Worm (Caenorhabditis elegans): Measurements from ENCODE around the gene pept-2.
"Not testable (repeated sequence)": the region's sequence is repeated elsewhere in the genome, so short reads cannot be mapped to it uniquely, and the experiment has no call there.

Gene pept-2

DNA sequence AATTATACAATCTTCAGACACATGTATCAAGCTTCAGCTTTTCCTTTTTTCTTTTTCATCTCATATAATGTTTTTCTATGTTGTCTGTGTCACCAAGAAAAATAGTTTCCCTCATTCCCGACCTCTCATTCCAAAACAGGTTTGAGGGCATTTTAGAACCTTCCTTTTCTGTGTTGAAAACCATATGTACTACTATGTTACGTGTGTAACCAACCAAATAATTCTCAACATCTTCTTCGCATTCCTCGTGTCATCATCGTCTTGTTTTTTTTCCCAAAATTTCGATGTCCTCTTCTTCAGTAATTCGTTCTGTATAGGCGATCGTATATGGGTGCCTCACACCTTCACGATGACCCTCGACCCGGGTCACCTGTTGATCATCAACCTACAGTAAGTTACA, at the start of gene pept-2:
Gene pept-2 (plus strand): TSS at position 301 of the 400 bp plus-strand sequence.
- TF ChIP-seq tab-1 (GFP tag; IDR thresholded peaks at IDR 0.05) (no peak), med-1 (GFP tag; optimal IDR thresholded peaks at IDR 0.05; ENCODE audit: insufficient read depth) (no peak), ztf-29 (GFP tag; IDR thresholded peaks at IDR 0.05) (no peak), cog-1 (tag; optimal IDR thresholded peaks at IDR 0.05) (no peak)

- no peak for TF ChIP-seq cog-1 (tag; optimal IDR thresholded peaks at IDR 0.05)
- TF ChIP-seq tab-1 (GFP tag; IDR thresholded peaks at IDR 0.05), result no peak
- TF ChIP-seq ztf-23 (GFP tag; IDR thresholded peaks at IDR 0.05), result no peak
- no peak for TF ChIP-seq ref-1 (GFP tag; conservative IDR thresholded peaks at IDR 0.05)
- no peak for TF ChIP-seq flt-1 (GFP tag; IDR thresholded peaks at IDR 0.05)
- no peak for TF ChIP-seq klf-2 (GFP tag; conservative IDR thresholded peaks at IDR 0.05)
- no peak for TF ChIP-seq med-1 (GFP tag; optimal IDR thresholded peaks at IDR 0.05; ENCODE audit: insufficient read depth)
- TF ChIP-seq ztf-29 (GFP tag; IDR thresholded peaks at IDR 0.05), result no peak
- TF ChIP-seq T22C8.4 (GFP tag; IDR thresholded peaks at IDR 0.05), result no peak
Measured at ce11 chrIV:10744475-10744874, 46.0 kb upstream of the pept-2 start, which contains the start of gene T25B9.3. Gene T25B9.3, plus strand, starts transcription at chrIV:10744775.

- TF ChIP-seq med-1 (GFP tag; optimal IDR thresholded peaks at IDR 0.05; ENCODE audit: insufficient read depth), result no peak
- TF ChIP-seq ref-1 (GFP tag; conservative IDR thresholded peaks at IDR 0.05), result no peak
- no peak for TF ChIP-seq flt-1 (GFP tag; IDR thresholded peaks at IDR 0.05)
- no peak for TF ChIP-seq tab-1 (GFP tag; IDR thresholded peaks at IDR 0.05)
- no peak for TF ChIP-seq klf-2 (GFP tag; conservative IDR thresholded peaks at IDR 0.05)
- no peak for TF ChIP-seq ztf-23 (GFP tag; IDR thresholded peaks at IDR 0.05)
- TF ChIP-seq T22C8.4 (GFP tag; IDR thresholded peaks at IDR 0.05), result no peak
- TF ChIP-seq ztf-29 (GFP tag; IDR thresholded peaks at IDR 0.05), result no peak
- no peak for TF ChIP-seq cog-1 (tag; optimal IDR thresholded peaks at IDR 0.05)
Measured at ce11 chrIV:10745332-10745731, 45.1 kb upstream of the pept-2 start.

DNA sequence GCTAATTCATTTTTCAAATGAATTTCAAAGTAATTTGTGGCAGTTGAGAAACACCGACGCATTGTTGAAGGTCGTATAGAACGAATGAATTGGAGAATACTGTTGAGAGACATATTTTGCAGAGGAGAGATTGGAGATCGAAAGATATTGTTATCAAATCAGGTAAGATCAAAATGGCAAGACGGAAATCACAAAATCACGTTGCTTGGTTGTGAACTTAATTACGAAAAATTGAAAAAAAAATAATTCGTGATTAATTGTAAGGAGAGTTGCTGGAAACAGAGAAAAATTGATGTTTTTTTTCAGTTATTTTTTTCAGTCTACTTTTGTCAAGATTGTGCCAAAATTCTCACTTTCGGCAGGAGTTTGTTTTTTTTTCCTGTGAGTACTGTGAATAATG, 40.4 kb upstream of the pept-2 start, which contains the start of gene T25B9.1:
Gene T25B9.1 (minus strand): TSS at position 101 of the 400 bp plus-strand sequence.
- TF ChIP-seq T22C8.4 (GFP tag; IDR thresholded peaks at IDR 0.05) (no peak), klf-2 (GFP tag; conservative IDR thresholded peaks at IDR 0.05) (no peak), ztf-29 (GFP tag; IDR thresholded peaks at IDR 0.05) (no peak), ztf-23 (GFP tag; IDR thresholded peaks at IDR 0.05) (no peak), cog-1 (tag; optimal IDR thresholded peaks at IDR 0.05) (no peak), med-1 (GFP tag; optimal IDR thresholded peaks at IDR 0.05; ENCODE audit: insufficient read depth) (no peak), ref-1 (GFP tag; conservative IDR thresholded peaks at IDR 0.05) (no peak), flt-1 (GFP tag; IDR thresholded peaks at IDR 0.05) (no peak), tab-1 (GFP tag; IDR thresholded peaks at IDR 0.05) (no peak)

DNA sequence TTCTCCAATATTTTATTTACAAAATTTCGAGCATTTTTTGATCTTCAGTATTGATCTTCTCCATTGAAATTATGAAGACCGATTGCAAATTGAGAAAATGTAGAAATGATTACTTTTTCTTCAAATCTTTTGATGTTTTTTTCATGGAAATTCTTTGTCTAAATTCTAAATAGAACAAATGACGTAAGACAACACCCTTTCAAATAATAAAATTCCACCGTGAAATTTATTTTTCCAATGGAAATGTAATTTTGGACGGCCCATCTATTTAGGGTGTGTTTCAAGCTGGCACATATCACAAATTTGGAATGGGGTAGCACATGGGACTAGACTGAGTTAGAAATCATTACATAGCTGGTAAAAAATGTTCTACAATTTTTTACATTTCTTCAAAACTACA, 38.7 kb upstream of the pept-2 start, which contains the start of gene T25B9.2:
Gene T25B9.2 (minus strand): TSS at position 101 of the 400 bp plus-strand sequence.
- not testable (repeated sequence) for TF ChIP-seq ref-1 (GFP tag; conservative IDR thresholded peaks at IDR 0.05); flt-1 (GFP tag; IDR thresholded peaks at IDR 0.05); klf-2 (GFP tag; conservative IDR thresholded peaks at IDR 0.05)

DNA sequence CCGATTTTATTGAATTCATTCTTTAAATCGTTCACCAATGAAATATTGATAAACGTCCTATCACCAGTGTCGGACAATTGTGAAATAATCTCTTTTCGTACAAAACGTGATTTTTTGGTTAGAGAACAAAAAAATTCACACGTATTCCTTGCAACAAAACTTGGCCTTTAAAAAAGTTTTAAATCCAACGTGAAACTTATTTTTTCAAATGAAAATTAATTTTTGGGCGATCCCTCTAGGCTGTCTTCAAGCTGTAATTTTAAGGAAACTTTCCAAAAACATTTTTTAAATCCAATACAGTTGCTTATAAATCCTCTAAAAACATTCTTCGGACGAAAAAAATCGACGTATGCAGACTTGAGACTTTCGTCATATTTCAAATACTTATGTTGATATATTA, 35.8 kb upstream of the pept-2 start, which contains the start of gene T25B9.5:
Gene T25B9.5 (minus strand): TSS at position 101 of the 400 bp plus-strand sequence.
- TF ChIP-seq tab-1 (GFP tag; IDR thresholded peaks at IDR 0.05) (no peak), cog-1 (tag; optimal IDR thresholded peaks at IDR 0.05) (no peak), ref-1 (GFP tag; conservative IDR thresholded peaks at IDR 0.05) (no peak), T22C8.4 (GFP tag; IDR thresholded peaks at IDR 0.05) (no peak), klf-2 (GFP tag; conservative IDR thresholded peaks at IDR 0.05) (no peak), ztf-29 (GFP tag; IDR thresholded peaks at IDR 0.05) (no peak), flt-1 (GFP tag; IDR thresholded peaks at IDR 0.05) (no peak), med-1 (GFP tag; optimal IDR thresholded peaks at IDR 0.05; ENCODE audit: insufficient read depth) (no peak), ztf-23 (GFP tag; IDR thresholded peaks at IDR 0.05) (no peak)

DNA sequence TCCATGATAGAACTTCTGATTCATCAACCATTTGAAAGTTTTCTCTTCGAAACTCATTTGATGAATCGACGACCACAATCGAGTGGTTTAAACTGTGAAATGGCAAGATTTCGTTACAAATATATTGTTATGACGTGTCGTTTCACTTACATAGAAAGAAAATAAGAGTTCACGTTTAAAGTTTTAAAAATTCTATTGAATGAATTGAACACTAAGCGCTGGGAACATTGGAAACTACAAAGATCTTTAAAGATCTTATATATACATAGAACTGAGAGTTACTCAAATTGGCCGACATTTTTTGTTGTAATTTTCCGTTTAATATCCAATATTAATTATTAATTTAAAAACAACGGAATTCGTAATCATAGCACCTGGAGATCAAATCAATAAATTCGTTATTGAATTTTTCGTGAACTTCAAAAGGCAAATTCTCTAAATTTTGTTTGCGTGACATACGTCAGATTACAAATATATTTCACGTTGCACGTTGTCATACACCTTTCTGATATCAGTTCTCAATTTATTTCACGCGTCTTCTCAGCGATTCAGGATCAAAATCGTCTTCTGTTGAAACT, 32.7 kb upstream of the pept-2 start, which contains the start of the genes T25B9.4 and T25B9.6:
Gene T25B9.4 (minus strand): TSS at position 101 of the 578 bp plus-strand sequence.
Gene T25B9.6 (plus strand): TSS at position 528 of the 578 bp plus-strand sequence.
- TF ChIP-seq cog-1 (tag; optimal IDR thresholded peaks at IDR 0.05) (no peak), ref-1 (GFP tag; conservative IDR thresholded peaks at IDR 0.05) (no peak), med-1 (GFP tag; optimal IDR thresholded peaks at IDR 0.05; ENCODE audit: insufficient read depth) (no peak), ztf-23 (GFP tag; IDR thresholded peaks at IDR 0.05) (no peak)

DNA sequence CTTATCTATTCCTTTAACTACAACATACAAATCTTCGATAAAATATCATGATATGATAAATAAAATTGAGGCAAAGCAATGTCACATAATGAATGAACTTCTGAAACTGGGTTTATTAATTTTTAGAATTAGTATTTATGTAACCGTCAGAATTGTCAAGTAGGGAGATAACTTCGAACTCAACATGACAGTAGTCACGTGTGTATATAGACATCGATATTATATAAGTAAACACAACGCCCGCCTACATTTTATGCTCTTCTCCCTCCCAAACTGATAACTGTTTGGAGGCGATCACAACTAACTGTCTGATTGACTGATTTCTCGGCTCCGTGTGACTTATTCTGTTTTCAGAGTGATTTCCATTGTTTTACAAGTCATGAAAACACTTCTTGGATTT, 29.1 kb upstream of the pept-2 start, which contains the start of gene ugt-54:
Gene ugt-54 (plus strand): TSS at position 355 of the 400 bp plus-strand sequence.
- no peak for TF ChIP-seq med-1 (GFP tag; optimal IDR thresholded peaks at IDR 0.05; ENCODE audit: insufficient read depth)
- no peak for TF ChIP-seq ztf-29 (GFP tag; IDR thresholded peaks at IDR 0.05)
- no peak for TF ChIP-seq flt-1 (GFP tag; IDR thresholded peaks at IDR 0.05)
- no peak for TF ChIP-seq T22C8.4 (GFP tag; IDR thresholded peaks at IDR 0.05)
- TF ChIP-seq klf-2 (GFP tag; conservative IDR thresholded peaks at IDR 0.05), result no peak
- TF ChIP-seq ztf-23 (GFP tag; IDR thresholded peaks at IDR 0.05), result no peak
- TF ChIP-seq cog-1 (tag; optimal IDR thresholded peaks at IDR 0.05), result no peak
- TF ChIP-seq ref-1 (GFP tag; conservative IDR thresholded peaks at IDR 0.05), result no peak

ce11 chrIV:10764206-10764605, 26.2 kb upstream of the pept-2 start, which contains the start of gene T25B9.11:
Gene T25B9.11, plus strand, starts transcription at chrIV:10764506.
- no peak for TF ChIP-seq ref-1 (GFP tag; conservative IDR thresholded peaks at IDR 0.05)
- no peak for TF ChIP-seq cog-1 (tag; optimal IDR thresholded peaks at IDR 0.05)
- TF ChIP-seq tab-1 (GFP tag; IDR thresholded peaks at IDR 0.05), result no peak
- TF ChIP-seq T22C8.4 (GFP tag; IDR thresholded peaks at IDR 0.05), result no peak
- TF ChIP-seq flt-1 (GFP tag; IDR thresholded peaks at IDR 0.05), result no peak
- no peak for TF ChIP-seq ztf-23 (GFP tag; IDR thresholded peaks at IDR 0.05)
- TF ChIP-seq med-1 (GFP tag; optimal IDR thresholded peaks at IDR 0.05; ENCODE audit: insufficient read depth), result no peak
- TF ChIP-seq klf-2 (GFP tag; conservative IDR thresholded peaks at IDR 0.05), result no peak
- no peak for TF ChIP-seq ztf-29 (GFP tag; IDR thresholded peaks at IDR 0.05)

ce11 chrIV:10765053-10765452, 25.4 kb upstream of the pept-2 start, which contains the start of gene T25B9.12:
Gene T25B9.12, plus strand, starts transcription at chrIV:10765353.
- TF ChIP-seq flt-1 (GFP tag; IDR thresholded peaks at IDR 0.05), result no peak
- no peak for TF ChIP-seq klf-2 (GFP tag; conservative IDR thresholded peaks at IDR 0.05)
- TF ChIP-seq cog-1 (tag; optimal IDR thresholded peaks at IDR 0.05), result no peak
- TF ChIP-seq ref-1 (GFP tag; conservative IDR thresholded peaks at IDR 0.05), result no peak
- TF ChIP-seq ztf-23 (GFP tag; IDR thresholded peaks at IDR 0.05), result no peak
- no peak for TF ChIP-seq T22C8.4 (GFP tag; IDR thresholded peaks at IDR 0.05)
- TF ChIP-seq med-1 (GFP tag; optimal IDR thresholded peaks at IDR 0.05; ENCODE audit: insufficient read depth), result no peak
- TF ChIP-seq ztf-29 (GFP tag; IDR thresholded peaks at IDR 0.05), result no peak
- TF ChIP-seq tab-1 (GFP tag; IDR thresholded peaks at IDR 0.05), result no peak

Measured in whole organism, midembryonic.